Fruit fly (Drosophila melanogaster) whole organism, embryonic: Measurements from ENCODE around the gene Hr4.

Source experiments
- CG10267 ChIP-seq: fragments of 200-800 bp; sonication (Bioruptor generic); optimal IDR thresholded peaks from 2 replicates; lab custom pipeline; 2018; ENCODE audit warnings: missing biosample characterization, mild to moderate bottlenecking, missing genetic modification characterization, moderate library complexity
- CG10366 ChIP-seq: fragments of 200-800 bp; sonication (Bioruptor generic); IDR thresholded peaks from 2 replicates; pipeline ENCODE4 v1.3.6; 2022; ENCODE audit warnings: missing biosample characterization, missing genetic modification characterization
- CG11093 ChIP-seq: fragments of 200-800 bp; sonication (Bioruptor generic); IDR thresholded peaks from 3 replicates; pipeline ENCODE4 v1.3.6; 2022; ENCODE audit warnings: missing biosample characterization, missing genetic modification characterization
- CG11695 ChIP-seq: fragments of 200-800 bp; sonication (Bioruptor generic); IDR thresholded peaks from 3 replicates; pipeline ENCODE4 v1.3.6; 2022; ENCODE audit warnings: missing biosample characterization, missing genetic modification characterization
- CG11696 ChIP-seq: fragments of 200-800 bp; sonication (Bioruptor generic); IDR thresholded peaks from 2 replicates; pipeline ENCODE4 v1.3.6; 2022; ENCODE audit warnings: missing biosample characterization, missing genetic modification characterization
- CG14441 ChIP-seq: fragments of 200-800 bp; sonication (Bioruptor generic); IDR thresholded peaks from 2 replicates; pipeline ENCODE4 v1.3.6; 2022; ENCODE audit warnings: missing biosample characterization, missing genetic modification characterization
- CG14667 ChIP-seq: fragments of 200-800 bp; sonication (Bioruptor generic); IDR thresholded peaks from 2 replicates; pipeline ENCODE4 v1.3.6; 2022; ENCODE audit warnings: missing biosample characterization, missing genetic modification characterization
- CG16779 ChIP-seq: fragments of 200-800 bp; sonication (Bioruptor generic); IDR thresholded peaks from 2 replicates; pipeline ENCODE4 v1.3.6; 2022; ENCODE audit warnings: missing biosample characterization, missing genetic modification characterization
- CG17385 ChIP-seq: fragments of 200-800 bp; sonication (Bioruptor generic); optimal IDR thresholded peaks from 3 replicates; lab custom pipeline; 2018; ENCODE audit warnings: missing biosample characterization, mild to moderate bottlenecking, missing genetic modification characterization
- CG17568 ChIP-seq: fragments of 200-800 bp; sonication (Bioruptor generic); optimal IDR thresholded peaks from 2 replicates; lab custom pipeline; 2018; ENCODE audit warnings: missing biosample characterization, mild to moderate bottlenecking, missing genetic modification characterization, moderate library complexity
- CG18262 ChIP-seq: fragments of 200-800 bp; optimal IDR thresholded peaks from 3 replicates; lab custom pipeline; 2019; ENCODE audit warnings: missing biosample characterization, mild to moderate bottlenecking, missing genetic modification characterization, moderate library complexity
- CG1832 ChIP-seq: fragments of 200-800 bp; sonication (Bioruptor generic); optimal IDR thresholded peaks from 2 replicates; lab custom pipeline; 2017; ENCODE audit warnings: missing biosample characterization, mild to moderate bottlenecking, missing genetic modification characterization, inconsistent platforms
- CG2875 ChIP-seq: fragments of 200-800 bp; sonication (Bioruptor generic); optimal IDR thresholded peaks from 2 replicates; lab custom pipeline; 2017; ENCODE audit warnings: missing biosample characterization, mild to moderate bottlenecking, missing genetic modification characterization, missing genetic modification reagents
- CG31441 ChIP-seq: fragments of 200-800 bp; sonication (Bioruptor generic); IDR thresholded peaks from 2 replicates; pipeline ENCODE4 v1.3.6; 2022; ENCODE audit warnings: missing biosample characterization, missing genetic modification characterization
- CG32767 ChIP-seq: fragments of 200-800 bp; sonication (Bioruptor generic); IDR thresholded peaks from 2 replicates; pipeline ENCODE4 v1.3.6; 2022; ENCODE audit warnings: missing biosample characterization, missing genetic modification characterization
- CG34224 ChIP-seq: fragments of 200-800 bp; sonication (Bioruptor generic); IDR thresholded peaks from 3 replicates; pipeline ENCODE4 v1.3.6; 2022; ENCODE audit warnings: missing biosample characterization, missing genetic modification characterization; ENCODE audit not compliant: partially characterized antibody
- CG4360 ChIP-seq: fragments of 200-800 bp; sonication (Bioruptor generic); IDR thresholded peaks from 2 replicates; pipeline ENCODE4 v1.3.6; 2022; ENCODE audit warnings: missing biosample characterization, missing genetic modification characterization
- CG7357 ChIP-seq: fragments of 200-800 bp; sonication (Bioruptor generic); IDR thresholded peaks from 3 replicates; pipeline ENCODE4 v1.3.6; 2022; ENCODE audit warnings: missing biosample characterization, missing genetic modification characterization
- CG7928 ChIP-seq: fragments of 200-800 bp; sonication (Bioruptor generic); optimal IDR thresholded peaks from 2 replicates; lab custom pipeline; 2017; ENCODE audit warnings: missing biosample characterization, mild to moderate bottlenecking, missing genetic modification characterization
- CG7963 ChIP-seq: fragments of 200-800 bp; sonication (Bioruptor generic); IDR thresholded peaks from 3 replicates; pipeline ENCODE4 v1.3.6; 2022; ENCODE audit warnings: missing biosample characterization, missing genetic modification characterization; ENCODE audit not compliant: partially characterized antibody
- D19B ChIP-seq: fragments of 200-800 bp; sonication (Bioruptor generic); optimal IDR thresholded peaks from 2 replicates; lab custom pipeline; 2017; ENCODE audit warnings: missing biosample characterization, mild to moderate bottlenecking, missing genetic modification characterization
- E2f1 ChIP-seq: fragments of 200-800 bp; sonication (Bioruptor generic); IDR thresholded peaks from 2 replicates; pipeline ENCODE4 v1.3.6; 2022; ENCODE audit warnings: missing biosample characterization, missing genetic modification characterization
- H2.0 ChIP-seq: fragments of 200-800 bp; sonication (Bioruptor generic); IDR thresholded peaks from 2 replicates; pipeline ENCODE4 v1.3.6; 2022; ENCODE audit warnings: missing biosample characterization, missing genetic modification characterization
- HLH4C ChIP-seq: fragments of 200-800 bp; sonication (Bioruptor generic); IDR thresholded peaks from 3 replicates; pipeline ENCODE4 v1.3.6; 2022; ENCODE audit warnings: missing biosample characterization, missing genetic modification characterization; ENCODE audit not compliant: partially characterized antibody
- Hr3 ChIP-seq: fragments of 200-800 bp; sonication (Bioruptor generic); optimal IDR thresholded peaks from 3 replicates; lab custom pipeline; 2016; ENCODE audit warnings: missing biosample characterization, missing genetic modification characterization
- Max ChIP-seq: fragments of 200-800 bp; sonication (Bioruptor generic); optimal IDR thresholded peaks from 2 replicates; lab custom pipeline; 2016; ENCODE audit warnings: missing biosample characterization, mild to moderate bottlenecking, missing genetic modification characterization
- Myb ChIP-seq: fragments of 200-800 bp; sonication (Bioruptor generic); optimal IDR thresholded peaks from 2 replicates; lab custom pipeline; 2016; ENCODE audit warnings: missing biosample characterization, missing genetic modification characterization
- NK7.1 ChIP-seq: fragments of 200-800 bp; sonication (Bioruptor generic); optimal IDR thresholded peaks from 3 replicates; lab custom pipeline; 2016; ENCODE audit warnings: missing biosample characterization, missing genetic modification characterization
- Stat92E ChIP-seq, 3 experiments: fragments of >200 bp in 2 of 3; fragments of 200-800 bp in 1 of 3; sonication (Bioruptor generic) in 1 of 3; optimal IDR thresholded peaks; 2 replicates each; lab custom pipeline; 2017 to 2019; ENCODE audit warnings: missing biosample characterization in 3 of 3, missing genetic modification characterization in 3 of 3, mild to moderate bottlenecking in 1 of 3, moderate library complexity in 1 of 3
- ara ChIP-seq: fragments of 200-800 bp; sonication (Bioruptor generic); IDR thresholded peaks from 2 replicates; pipeline ENCODE4 v1.3.6; 2022; ENCODE audit warnings: missing biosample characterization, missing genetic modification characterization
- az2 ChIP-seq: fragments of 200-800 bp; sonication (Bioruptor generic); optimal IDR thresholded peaks from 3 replicates; lab custom pipeline; 2016; ENCODE audit warnings: missing biosample characterization, missing genetic modification characterization
- bowl ChIP-seq: fragments of 200-800 bp; sonication (Bioruptor generic); IDR thresholded peaks from 2 replicates; pipeline ENCODE4 v1.3.6; 2022; ENCODE audit warnings: missing biosample characterization, missing genetic modification characterization
- btn ChIP-seq: fragments of 200-800 bp; sonication (Bioruptor generic); optimal IDR thresholded peaks from 2 replicates; lab custom pipeline; 2016; ENCODE audit warnings: missing biosample characterization, missing genetic modification characterization
- ci ChIP-seq: fragments of 200-800 bp; sonication (Bioruptor generic); IDR thresholded peaks from 3 replicates; pipeline ENCODE4 v1.3.6; 2022; ENCODE audit warnings: missing biosample characterization, missing genetic modification characterization
- dan ChIP-seq: fragments of 200-800 bp; sonication (Bioruptor generic); IDR thresholded peaks from 2 replicates; pipeline ENCODE4 v1.3.6; 2022; ENCODE audit warnings: missing biosample characterization, missing genetic modification characterization
- ftz-f1 ChIP-seq: fragments of 200-800 bp; sonication (Bioruptor generic); optimal IDR thresholded peaks from 2 replicates; lab custom pipeline; 2016; ENCODE audit warnings: missing biosample characterization, missing genetic modification characterization
- gce ChIP-seq: fragments of 200-800 bp; sonication (Bioruptor generic); IDR thresholded peaks from 3 replicates; pipeline ENCODE4 v1.3.6; 2022; ENCODE audit warnings: missing biosample characterization, missing genetic modification characterization
- gcm2 ChIP-seq: fragments of 200-800 bp; sonication (Bioruptor generic); optimal IDR thresholded peaks from 2 replicates; lab custom pipeline; 2016; ENCODE audit warnings: missing biosample characterization, missing genetic modification characterization
- hkb ChIP-seq, 2 experiments: fragments of 200-800 bp in 1 of 2; fragments of >200 bp in 1 of 2; sonication (Bioruptor generic) in 1 of 2; IDR thresholded peaks in 1 of 2; optimal IDR thresholded peaks in 1 of 2; 2 replicates each; pipeline versions ENCODE4 v1.3.6 to Lab custom; 2017 to 2022; ENCODE audit warnings: missing biosample characterization in 1 of 2, missing genetic modification characterization in 1 of 2
- ind ChIP-seq: fragments of 200-800 bp; sonication (Bioruptor generic); optimal IDR thresholded peaks from 3 replicates; lab custom pipeline; 2016; ENCODE audit warnings: missing biosample characterization, missing genetic modification characterization
- jing ChIP-seq: fragments of 200-800 bp; sonication (Bioruptor generic); optimal IDR thresholded peaks from 2 replicates; lab custom pipeline; 2018; ENCODE audit warnings: missing biosample characterization, mild to moderate bottlenecking, missing genetic modification characterization
- lmd ChIP-seq: fragments of 200-800 bp; sonication (Bioruptor generic); IDR thresholded peaks from 2 replicates; pipeline ENCODE4 v1.3.6; 2022; ENCODE audit warnings: missing biosample characterization, missing genetic modification characterization
- p53 ChIP-seq: fragments of 200-800 bp; sonication (Bioruptor generic); optimal IDR thresholded peaks from 2 replicates; lab custom pipeline; 2016; ENCODE audit warnings: missing biosample characterization, missing genetic modification characterization
- ranshi ChIP-seq: fragments of 200-800 bp; sonication (Bioruptor generic); IDR thresholded peaks from 2 replicates; pipeline ENCODE4 v1.3.6; 2022; ENCODE audit warnings: missing biosample characterization, missing genetic modification characterization
- salm ChIP-seq: fragments of 200-800 bp; sonication (Bioruptor generic); optimal IDR thresholded peaks from 2 replicates; lab custom pipeline; 2018; ENCODE audit warnings: missing biosample characterization, mild to moderate bottlenecking, missing genetic modification characterization
- schlank ChIP-seq: fragments of 200-800 bp; sonication (Bioruptor generic); optimal IDR thresholded peaks from 2 replicates; lab custom pipeline; 2018; ENCODE audit warnings: missing biosample characterization, mild to moderate bottlenecking, missing genetic modification characterization
- sens ChIP-seq: fragments of 200-800 bp; sonication (Bioruptor generic); peaks from one replicate; lab custom pipeline; 2016; ENCODE audit warnings: missing biosample characterization, missing genetic modification characterization
- sug ChIP-seq: fragments of 200-800 bp; optimal IDR thresholded peaks from 2 replicates; lab custom pipeline; 2019; ENCODE audit warnings: missing biosample characterization, mild to moderate bottlenecking, missing genetic modification characterization, moderate library complexity
- tap ChIP-seq: fragments of 200-800 bp; optimal IDR thresholded peaks from 3 replicates; lab custom pipeline; 2019; ENCODE audit warnings: missing biosample characterization, mild to moderate bottlenecking, missing genetic modification characterization, moderate library complexity
- trh ChIP-seq: fragments of 200-800 bp; sonication (Bioruptor generic); optimal IDR thresholded peaks from 2 replicates; lab custom pipeline; 2016; ENCODE audit warnings: missing biosample characterization, missing genetic modification characterization
- tx ChIP-seq: fragments of 200-800 bp; sonication (Bioruptor generic); optimal IDR thresholded peaks from 2 replicates; lab custom pipeline; 2016; ENCODE audit warnings: missing biosample characterization, missing genetic modification characterization
- vvl ChIP-seq: fragments of 200-800 bp; sonication (Bioruptor generic); IDR thresholded peaks from 2 replicates; pipeline ENCODE4 v1.3.6; 2022; ENCODE audit warnings: missing biosample characterization, missing genetic modification characterization
- yki ChIP-seq: fragments of >200 bp; optimal IDR thresholded peaks from 3 replicates; lab custom pipeline; 2018

The Hr4 gene

DNA sequence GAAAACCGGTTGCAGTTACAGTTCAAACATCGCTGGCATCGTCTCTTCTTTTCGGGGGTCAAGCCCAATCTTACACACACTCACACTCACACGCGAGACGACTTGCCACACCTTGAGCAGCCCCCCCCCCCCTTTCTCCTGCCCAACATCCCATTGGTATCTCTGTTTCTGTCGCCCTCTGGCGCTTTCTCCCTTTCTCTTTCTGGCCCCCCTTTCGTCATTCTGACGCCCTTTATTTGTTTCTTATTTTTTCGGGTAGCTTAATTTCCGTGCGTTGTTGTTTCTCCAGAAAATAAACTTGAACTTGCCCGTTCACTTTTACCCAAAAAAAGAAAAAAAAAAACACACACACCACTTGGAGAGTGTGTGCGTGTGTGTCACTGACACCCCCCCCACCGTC is 30.4 kb downstream of the Hr4 start (continued):
- no peak for TF ChIP-seq CG11696
- no peak for TF ChIP-seq ranshi (GFP tag; lab: Robert Waterston, UW)
- no peak for TF ChIP-seq D19B (GFP tag; lab: Kevin White, UChicago)
- no peak for TF ChIP-seq ind (GFP tag; lab: Kevin White, UChicago)
- TF ChIP-seq Myb (GFP tag; lab: Kevin White, UChicago) = no peak
- peak in 1 of 3 experiments; percentile 49 for TF ChIP-seq Stat92E (GFP tag; optimal IDR thresholded peaks at IDR 0.05; lab: Kevin White, UChicago)
- no peak for TF ChIP-seq lmd
- no peak for TF ChIP-seq E2f1 (GFP tag; lab: Robert Waterston, UW)
- TF ChIP-seq schlank (tag; lab: Kevin White, UChicago) = no peak
- peak; percentile 25; the same call in 1 of the 2 replicates for TF ChIP-seq CG4360
- TF ChIP-seq Hr3 (GFP tag; lab: Kevin White, UChicago) = no peak
- no peak for TF ChIP-seq gce (GFP tag; lab: Robert Waterston, UW)
- no peak for TF ChIP-seq bowl
- TF ChIP-seq ftz-f1 (GFP tag; lab: Kevin White, UChicago) = no peak
- no peak for TF ChIP-seq CG17385 (GFP tag; lab: Kevin White, UChicago)
- no peak for TF ChIP-seq CG7928
- TF ChIP-seq CG11695 (GFP tag; lab: Robert Waterston, UW) = no peak
- TF ChIP-seq salm (tag; lab: Kevin White, UChicago) = no peak
- no peak for TF ChIP-seq CG7357 (GFP tag; lab: Robert Waterston, UW)
- no peak for TF ChIP-seq CG2875 (GFP tag; lab: Kevin White, UChicago)
- TF ChIP-seq CG17568 (GFP tag; lab: Kevin White, UChicago) = no peak
- no peak for TF ChIP-seq dan (GFP tag; lab: Robert Waterston, UW)
- TF ChIP-seq jing (GFP tag; lab: Kevin White, UChicago) = no peak
- TF ChIP-seq ara (GFP tag; lab: Robert Waterston, UW) = no peak
- no peak for TF ChIP-seq tx (GFP tag; lab: Kevin White, UChicago)
- peak; percentile 10 for TF ChIP-seq CG1832
- TF ChIP-seq btn (GFP tag; lab: Kevin White, UChicago) = no peak
- no peak for TF ChIP-seq sug (tag; lab: Kevin White, UChicago)
- no peak for TF ChIP-seq CG32767
- TF ChIP-seq HLH4C = no peak
- TF ChIP-seq Max (GFP tag; lab: Kevin White, UChicago) = no peak
- no peak for TF ChIP-seq trh (GFP tag; lab: Kevin White, UChicago)
- no peak for TF ChIP-seq az2 (GFP tag; lab: Kevin White, UChicago)
- TF ChIP-seq CG31441 (GFP tag; lab: Robert Waterston, UW) = no peak
- no peak for TF ChIP-seq gcm2
- no peak for TF ChIP-seq yki (lab: Kevin White, UChicago)
- TF ChIP-seq CG16779 = no peak
- no peak for TF ChIP-seq CG10267 (tag; lab: Kevin White, UChicago)
- no peak for TF ChIP-seq CG11093 (GFP tag; lab: Robert Waterston, UW)
- no peak for TF ChIP-seq CG10366 (GFP tag; lab: Robert Waterston, UW)
- no peak for TF ChIP-seq CG14441 (GFP tag; lab: Robert Waterston, UW)
- peak; percentile 63 for TF ChIP-seq sens (GFP tag; lab: Kevin White, UChicago)
- TF ChIP-seq tap (tag; lab: Kevin White, UChicago) = no peak
- TF ChIP-seq CG18262 (tag; lab: Kevin White, UChicago) = no peak
- no peak for TF ChIP-seq CG7963 (GFP tag; lab: Robert Waterston, UW)
- no peak for TF ChIP-seq vvl (GFP tag; lab: Robert Waterston, UW)
- TF ChIP-seq CG34224 = no peak
- no peak for TF ChIP-seq p53 (GFP tag; lab: Kevin White, UChicago)
- no peak for TF ChIP-seq hkb (optimal IDR thresholded peaks at IDR 0.05; lab: Kevin White, UChicago)
- TF ChIP-seq hkb (GFP tag; IDR thresholded peaks at IDR 0.05; lab: Robert Waterston, UW) = no peak
- no peak for TF ChIP-seq NK7.1 (GFP tag; lab: Kevin White, UChicago)
- no peak for TF ChIP-seq CG14667
- TF ChIP-seq H2.0 (GFP tag; lab: Robert Waterston, UW) = no peak
- TF ChIP-seq ci (GFP tag; lab: Robert Waterston, UW) = no peak
